Fruit fly (Drosophila melanogaster) whole organism: ENCODE results near the gene MAPk-Ak2.

Experiments
- pan ChIP-seq: fragments of >200 bp; optimal IDR thresholded peaks from 2 replicates; lab custom pipeline; 2017
- psq ChIP-seq: fragments of >200 bp; optimal IDR thresholded peaks from 2 replicates; lab custom pipeline; 2017
- usp ChIP-seq: fragments of >200 bp; optimal IDR thresholded peaks from 2 replicates; lab custom pipeline; 2017; ENCODE audit warnings: missing biosample characterization, missing genetic modification characterization, mixed read lengths

DNA sequence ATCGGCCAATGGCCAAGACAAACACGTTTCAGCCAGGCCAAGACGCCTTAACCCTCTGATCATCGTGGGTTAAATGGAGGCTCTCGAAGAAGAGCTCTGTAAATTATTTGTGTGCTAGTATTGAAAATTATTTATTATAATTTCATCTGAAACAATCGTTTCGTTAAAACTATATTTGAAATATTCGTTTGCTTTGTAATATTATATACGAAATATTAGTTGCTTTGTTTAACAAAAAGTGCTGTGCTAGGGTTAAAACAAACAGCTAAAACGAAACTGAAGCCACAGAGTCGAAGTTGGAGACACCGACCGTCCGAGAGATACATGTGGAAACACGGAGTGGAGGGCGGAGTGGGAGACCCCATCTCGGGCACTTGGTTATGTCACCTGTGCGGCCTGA, 22.6 kb upstream of the MAPk-Ak2 start:
- TF ChIP-seq pan (no peak), usp (GFP tag; lab: Kevin White, UChicago) (no peak), psq (lab: Kevin White, UChicago) (no peak)
